Worm (Caenorhabditis elegans): ENCODE results near the gene pes-8.

Gene pes-8

DNA sequence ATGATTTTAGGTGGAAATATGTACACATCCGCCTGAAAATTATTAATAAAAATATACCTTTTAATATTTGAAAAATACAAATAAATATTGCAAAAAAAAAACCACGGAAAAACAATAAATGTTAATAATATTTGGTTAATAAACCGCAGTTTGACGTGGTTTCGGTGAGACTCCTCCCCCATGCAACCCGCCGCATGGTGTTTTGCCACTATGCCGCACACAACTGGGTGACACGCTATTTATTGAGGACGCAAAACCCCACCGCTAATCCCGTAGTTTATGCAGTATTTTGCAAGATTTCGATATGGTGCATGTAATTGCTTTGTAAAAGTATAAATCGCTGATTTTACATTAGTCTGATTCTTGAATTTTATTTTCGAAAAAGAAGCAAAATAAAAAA, 45.0 kb downstream of the pes-8 start, which contains the start of gene gly-13 (continued):
- TF ChIP-seq nhr-10 (tag; optimal IDR thresholded peaks at IDR 0.05) (no peak), lsy-2 (tag; optimal IDR thresholded peaks at IDR 0.05) (peak in 1 of 2 experiments; percentile 30), dpl-1 (GFP tag; optimal IDR thresholded peaks at IDR 0.05) (peak; percentile 6), zip-11 (GFP tag; IDR thresholded peaks at IDR 0.05) (no peak), rbr-2 (tag; optimal IDR thresholded peaks at IDR 0.05) (no peak), nhr-237 (tag; optimal IDR thresholded peaks at IDR 0.05) (no peak), dve-1 (tag; optimal IDR thresholded peaks at IDR 0.05; ENCODE audit: insufficient read depth) (peak; percentile 9)

DNA sequence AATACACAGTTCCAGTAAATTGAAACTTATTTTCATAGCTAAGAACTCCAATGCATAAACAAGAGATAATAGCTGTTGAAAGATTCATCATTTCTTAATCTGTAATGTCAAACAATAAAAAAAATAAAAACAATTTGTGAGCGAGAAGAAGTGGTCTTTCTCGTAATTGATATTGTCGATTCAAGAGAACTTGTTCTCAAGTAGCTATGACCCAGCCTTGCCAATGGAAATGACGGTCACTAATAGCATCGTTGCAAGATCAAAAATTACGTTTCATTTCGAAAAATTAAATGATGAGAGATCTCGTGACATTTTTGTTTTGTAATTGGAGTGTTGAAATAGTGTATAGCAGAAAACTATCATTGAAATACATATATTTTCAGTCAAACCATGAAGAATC, 46.2 kb downstream of the pes-8 start, which contains the start of gene B0416.7:
TSS of gene B0416.7 (minus strand) at position 101 of the 400 bp plus-strand sequence.
- no peak for TF ChIP-seq F10B5.3 (tag; optimal IDR thresholded peaks at IDR 0.05)
- no peak for TF ChIP-seq ama-1 (optimal IDR thresholded peaks at IDR 0.05)
- peak; percentile 13 for TF ChIP-seq hlh-30 (tag; optimal IDR thresholded peaks at IDR 0.05; ENCODE audit: insufficient read depth)

DNA sequence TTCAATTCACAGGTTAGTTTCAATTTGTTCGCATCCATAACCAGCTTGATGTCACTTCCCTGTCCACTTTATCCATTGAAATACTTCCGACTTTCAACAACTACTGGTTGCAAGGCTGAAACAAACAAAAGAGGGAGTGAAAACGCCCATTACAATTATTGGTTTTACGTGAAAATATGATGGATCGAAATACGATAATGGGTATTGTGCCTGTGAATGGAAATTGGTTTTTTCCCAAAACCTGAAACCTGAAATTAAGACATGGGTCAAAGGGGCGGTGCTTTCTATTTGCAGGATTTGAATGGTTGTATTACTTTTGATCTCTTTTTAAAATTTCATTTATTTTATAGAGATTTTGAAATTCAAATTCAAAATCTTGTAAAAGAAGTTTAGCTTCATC, 47.3 kb downstream of the pes-8 start, which contains the start of gene B0416.2:
TSS of gene B0416.2 (plus strand) at position 301 of the 400 bp plus-strand sequence.
- TF ChIP-seq hif-1 (tag; optimal IDR thresholded peaks at IDR 0.05) (no peak), ZK546.5 (tag; optimal IDR thresholded peaks at IDR 0.05) (no peak), ceh-20 (GFP tag; IDR thresholded peaks at IDR 0.05) (no peak), lin-39 (tag; optimal IDR thresholded peaks at IDR 0.05) (no peak), jun-1 (tag; optimal IDR thresholded peaks at IDR 0.05) (no peak), snpc-1.2 (GFP tag; IDR thresholded peaks at IDR 0.05) (no peak), F49E8.2 (tag; optimal IDR thresholded peaks at IDR 0.05; ENCODE audit: borderline replicate concordance) (no peak), daf-12 (tag; optimal IDR thresholded peaks at IDR 0.05) (no peak), unc-39 (tag; optimal IDR thresholded peaks at IDR 0.05) (no peak), nhr-10 (tag; optimal IDR thresholded peaks at IDR 0.05) (no peak), mep-1 (tag; optimal IDR thresholded peaks at IDR 0.05) (no peak), dve-1 (tag; optimal IDR thresholded peaks at IDR 0.05; ENCODE audit: insufficient read depth) (no peak), tra-1 (GFP tag; IDR thresholded peaks at IDR 0.05) (no peak), madf-9 (GFP tag; conservative IDR thresholded peaks at IDR 0.05) (no peak), pqm-1 (tag; optimal IDR thresholded peaks at IDR 0.05) (no peak), tag-97 (GFP tag; IDR thresholded peaks at IDR 0.05) (no peak)

DNA sequence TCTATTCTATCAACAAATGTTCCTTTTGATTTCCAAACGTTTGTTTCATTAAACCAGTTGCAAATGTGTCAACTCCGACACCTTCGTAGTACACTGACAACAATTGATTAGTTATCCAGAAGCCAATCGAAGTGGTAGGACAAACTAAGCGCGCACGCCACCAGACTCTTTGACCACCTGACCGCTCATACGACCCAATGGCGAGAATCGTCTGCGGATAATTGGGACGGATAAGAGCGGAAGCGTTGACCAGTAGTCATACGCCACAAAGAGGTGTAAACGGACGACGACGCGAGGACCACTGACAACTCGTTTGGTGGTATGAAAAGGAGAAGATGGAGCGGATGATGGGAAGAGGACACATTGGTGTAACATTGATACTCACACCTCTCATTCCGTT, 48.8 kb downstream of the pes-8 start:
- peak; percentile 28 for TF ChIP-seq hlh-11 (tag; optimal IDR thresholded peaks at IDR 0.05)
- TF ChIP-seq hlh-30 (tag; optimal IDR thresholded peaks at IDR 0.05; ENCODE audit: insufficient read depth) = peak; percentile 33
- peak in 1 of 2 experiments; percentile 60 for TF ChIP-seq unc-62 (GFP tag; optimal IDR thresholded peaks at IDR 0.05 in 1 of 2)
- no peak for TF ChIP-seq unc-62 (tag; optimal IDR thresholded peaks at IDR 0.05)
- no peak for TF ChIP-seq mdl-1 (tag; optimal IDR thresholded peaks at IDR 0.05)
- no peak for TF ChIP-seq lim-7 (GFP tag; IDR thresholded peaks at IDR 0.05)
- TF ChIP-seq aha-1 (tag) = peak; percentile 49

DNA sequence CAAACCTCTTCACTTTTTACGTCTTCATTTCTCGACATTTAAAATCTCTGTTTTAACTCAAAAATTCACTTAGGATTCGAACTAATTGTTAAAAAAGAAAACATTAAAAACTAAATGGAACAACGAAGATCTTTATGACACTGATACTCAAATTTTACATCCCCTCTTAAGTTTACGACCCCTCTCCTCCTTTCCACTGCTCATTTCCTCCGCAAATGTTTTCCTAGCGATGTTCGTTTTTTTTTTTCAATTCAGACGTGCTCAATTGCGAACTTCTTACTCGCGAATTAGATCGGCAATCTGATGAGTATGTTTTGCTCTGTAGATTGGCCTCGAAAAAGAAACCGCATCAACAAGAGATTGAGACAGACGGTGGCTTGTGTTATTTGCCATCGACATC, 51.2 kb downstream of the pes-8 start:
- no peak for TF ChIP-seq zip-2 (tag; optimal IDR thresholded peaks at IDR 0.05)
- peak in 1 of 2 experiments; percentile 95 for TF ChIP-seq unc-62 (GFP tag; optimal IDR thresholded peaks at IDR 0.05 in 1 of 2)
- TF ChIP-seq unc-62 (tag; optimal IDR thresholded peaks at IDR 0.05) = no peak

DNA sequence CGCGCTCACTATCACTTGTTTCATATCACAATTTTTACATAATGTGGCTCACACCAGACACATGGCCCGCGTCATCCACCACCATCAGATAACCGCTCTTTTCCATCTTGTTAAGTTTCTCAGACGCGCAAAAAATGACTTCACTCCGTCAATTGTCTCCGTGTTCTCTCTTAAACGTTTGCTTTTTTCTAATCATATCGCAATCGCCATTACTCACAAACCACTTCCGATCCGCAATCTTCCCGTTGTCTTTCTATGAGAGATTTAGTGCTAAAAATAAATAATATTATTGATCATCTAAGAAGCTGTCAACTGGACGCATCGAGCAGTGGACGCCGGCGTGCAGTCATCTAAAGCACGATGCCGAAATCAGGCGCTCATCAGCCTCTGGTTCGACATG, 51.8 kb downstream of the pes-8 start, which contains the start of gene tmc-2:
TSS of gene tmc-2 (plus strand) at position 301 of the 400 bp plus-strand sequence.
- TF ChIP-seq nhr-42 (GFP tag; IDR thresholded peaks at IDR 0.05) = no peak
- TF ChIP-seq zag-1 (tag; optimal IDR thresholded peaks at IDR 0.05) = no peak
- TF ChIP-seq attf-4 (tag; optimal IDR thresholded peaks at IDR 0.05) = no peak
